Worm (Caenorhabditis elegans) whole organism, young adult: Measurements from ENCODE around the gene M163.5.

Source experiments
- F57C9.4 ChIP-seq: sonication (generic microtip); optimal IDR thresholded peaks from 2 replicates; lab custom pipeline; 2017; ENCODE audit warnings: mild to moderate bottlenecking, missing genetic modification characterization, missing compliant biosample characterization
- ama-1 ChIP-seq, 3 experiments: fragments of 150-350 bp in 1 of 3; sonication (generic microtip) in 2 of 3; optimal IDR thresholded peaks; 2 replicates each; lab custom pipeline; 2014 to 2018; ENCODE audit warnings: missing biosample characterization in 2 of 3, missing genetic modification characterization in 2 of 3, missing genetic modification reagents in 2 of 3
- egl-44 ChIP-seq: fragments of 200-800 bp; sonication (Bioruptor generic); IDR thresholded peaks from 2 replicates; pipeline ENCODE4 v1.3.6; 2022; ENCODE audit warnings: missing genetic modification reagents, missing genetic modification characterization, missing compliant biosample characterization
- ekl-4 ChIP-seq: fragments of 200-800 bp; sonication (Bioruptor generic); IDR thresholded peaks from 2 replicates; pipeline ENCODE4 v1.3.6; 2022; ENCODE audit warnings: missing genetic modification reagents, missing genetic modification characterization, missing compliant biosample characterization
- lin-26 ChIP-seq: fragments of 200-800 bp; sonication (Bioruptor generic); IDR thresholded peaks from 2 replicates; pipeline ENCODE4 v1.3.6; 2022; ENCODE audit warnings: missing genetic modification reagents, missing genetic modification characterization, missing compliant biosample characterization
- mcd-1 ChIP-seq: fragments of 200-800 bp; sonication (Bioruptor generic); IDR thresholded peaks from 2 replicates; pipeline ENCODE4 v1.3.6; 2022; ENCODE audit warnings: missing genetic modification reagents, missing genetic modification characterization, missing compliant biosample characterization
- nhr-27 ChIP-seq: fragments of 200-800 bp; sonication (Bioruptor generic); optimal IDR thresholded peaks from 2 replicates; lab custom pipeline; 2018; ENCODE audit warnings: mild to moderate bottlenecking, missing genetic modification characterization, moderate library complexity, missing compliant biosample characterization
- snpc-1.1 ChIP-seq: sonication (generic microtip); optimal IDR thresholded peaks from 2 replicates; lab custom pipeline; 2017; ENCODE audit warnings: missing genetic modification characterization, mild to moderate bottlenecking, missing compliant biosample characterization, antibody characterized with exemption, moderate library complexity, missing genotype, missing genetic modification reagents; ENCODE audit not compliant: insufficient read depth

- TF ChIP-seq nhr-27 (tag; lab: Kevin White, UChicago) (no peak), F57C9.4 (tag; lab: Kevin White, UChicago) (no peak), snpc-1.1 (tag; lab: Kevin White, UChicago) (no peak), mcd-1 (GFP tag; lab: Robert Waterston, UW) (no peak), egl-44 (no peak), ekl-4 (GFP tag; lab: Robert Waterston, UW) (no peak), lin-26 (no peak), ama-1 (optimal IDR thresholded peaks at IDR 0.05; lab: Kevin White, UChicago) (no peak), ama-1 (GFP tag; optimal IDR thresholded peaks at IDR 0.05; lab: Kevin White, UChicago) (no peak)
These were observed 43.4 kb upstream of the M163.5 start for ce11 chrX:14430436-14430835.
